Worm (Caenorhabditis elegans) whole organism, midembryonic: Measurements from ENCODE around the gene C47A4.5.

Experiments
- T22C8.4 ChIP-seq: fragments of 200-800 bp; sonication (Bioruptor generic); IDR thresholded peaks from 2 replicates; pipeline ENCODE4 v1.3.6; 2022; ENCODE audit warnings: missing genetic modification characterization, missing compliant biosample characterization
- cog-1 ChIP-seq: sonication (generic microtip); optimal IDR thresholded peaks from 2 replicates; lab custom pipeline; 2016; ENCODE audit warnings: missing genetic modification characterization, missing compliant biosample characterization
- flt-1 ChIP-seq: fragments of 200-800 bp; sonication (Bioruptor generic); IDR thresholded peaks from 2 replicates; pipeline ENCODE4 v1.3.6; 2022; ENCODE audit warnings: missing genetic modification characterization, missing compliant biosample characterization
- klf-2 ChIP-seq: fragments of 200-800 bp; sonication (Bioruptor generic); conservative IDR thresholded peaks from 2 replicates; pipeline ENCODE4 v1.3.6; 2022; ENCODE audit warnings: missing genetic modification reagents, missing genetic modification characterization, missing compliant biosample characterization
- med-1 ChIP-seq: sonication (generic microtip); optimal IDR thresholded peaks from 2 replicates; lab custom pipeline; 2017; ENCODE audit warnings: missing genetic modification characterization, mild to moderate bottlenecking, missing compliant biosample characterization, antibody characterized with exemption, missing genetic modification reagents; ENCODE audit not compliant: insufficient read depth
- ref-1 ChIP-seq: fragments of 200-800 bp; sonication (Bioruptor generic); conservative IDR thresholded peaks from 2 replicates; pipeline ENCODE4 v1.3.6; 2022; ENCODE audit warnings: missing genetic modification reagents, missing genetic modification characterization, missing compliant biosample characterization
- ztf-23 ChIP-seq: fragments of 200-800 bp; sonication (Bioruptor generic); IDR thresholded peaks from 2 replicates; pipeline ENCODE4 v1.3.6; 2022; ENCODE audit warnings: missing genetic modification reagents, missing genetic modification characterization, missing compliant biosample characterization
- ztf-29 ChIP-seq: fragments of 200-800 bp; sonication (Bioruptor generic); IDR thresholded peaks from 2 replicates; pipeline ENCODE4 v1.3.6; 2022; ENCODE audit warnings: missing genetic modification reagents, missing genetic modification characterization, missing compliant biosample characterization

ce11 chrIV:13701472-13701871, 44.0 kb upstream of the C47A4.5 start:
- TF ChIP-seq med-1 (no peak), T22C8.4 (GFP tag; lab: Robert Waterston, UW) (no peak), ztf-23 (GFP tag; lab: Robert Waterston, UW) (no peak), klf-2 (GFP tag; lab: Robert Waterston, UW) (no peak), flt-1 (no peak), cog-1 (tag; lab: Kevin White, UChicago) (no peak), ztf-29 (no peak), ref-1 (GFP tag; lab: Robert Waterston, UW) (no peak)
